Fruit fly (Drosophila melanogaster) whole organism: Measurements from ENCODE around the gene CG43245.

ENCODE experiments used
- Dll ChIP-seq: fragments of >200 bp; optimal IDR thresholded peaks from 2 replicates; lab custom pipeline; 2017
- pan ChIP-seq: fragments of >200 bp; optimal IDR thresholded peaks from 2 replicates; lab custom pipeline; 2017

- TF ChIP-seq Dll (no peak), pan (lab: Kevin White, UChicago) (no peak)
Observed at dm6 chr3L:10814519-10814918, 42.8 kb downstream of the CG43245 start, which contains the start of gene CG42831.
